Worm (Caenorhabditis elegans) whole organism, midembryonic: Measurements from ENCODE around the gene srt-44.

ENCODE experiments used
- T22C8.4 ChIP-seq: fragments of 200-800 bp; sonication (Bioruptor generic); IDR thresholded peaks from 2 replicates; pipeline ENCODE4 v1.3.6; 2022; ENCODE audit warnings: missing genetic modification characterization, missing compliant biosample characterization
- cog-1 ChIP-seq: sonication (generic microtip); optimal IDR thresholded peaks from 2 replicates; lab custom pipeline; 2016; ENCODE audit warnings: missing genetic modification characterization, missing compliant biosample characterization
- flt-1 ChIP-seq: fragments of 200-800 bp; sonication (Bioruptor generic); IDR thresholded peaks from 2 replicates; pipeline ENCODE4 v1.3.6; 2022; ENCODE audit warnings: missing genetic modification characterization, missing compliant biosample characterization
- klf-2 ChIP-seq: fragments of 200-800 bp; sonication (Bioruptor generic); conservative IDR thresholded peaks from 2 replicates; pipeline ENCODE4 v1.3.6; 2022; ENCODE audit warnings: missing genetic modification reagents, missing genetic modification characterization, missing compliant biosample characterization
- med-1 ChIP-seq: sonication (generic microtip); optimal IDR thresholded peaks from 2 replicates; lab custom pipeline; 2017; ENCODE audit warnings: missing genetic modification characterization, mild to moderate bottlenecking, missing compliant biosample characterization, antibody characterized with exemption, missing genetic modification reagents; ENCODE audit not compliant: insufficient read depth
- ref-1 ChIP-seq: fragments of 200-800 bp; sonication (Bioruptor generic); conservative IDR thresholded peaks from 2 replicates; pipeline ENCODE4 v1.3.6; 2022; ENCODE audit warnings: missing genetic modification reagents, missing genetic modification characterization, missing compliant biosample characterization
- tab-1 ChIP-seq: fragments of 200-800 bp; sonication (Bioruptor generic); IDR thresholded peaks from 2 replicates; pipeline ENCODE4 v1.3.6; 2022; ENCODE audit warnings: missing genetic modification characterization, missing compliant biosample characterization
- ztf-23 ChIP-seq: fragments of 200-800 bp; sonication (Bioruptor generic); IDR thresholded peaks from 2 replicates; pipeline ENCODE4 v1.3.6; 2022; ENCODE audit warnings: missing genetic modification reagents, missing genetic modification characterization, missing compliant biosample characterization
- ztf-29 ChIP-seq: fragments of 200-800 bp; sonication (Bioruptor generic); IDR thresholded peaks from 2 replicates; pipeline ENCODE4 v1.3.6; 2022; ENCODE audit warnings: missing genetic modification reagents, missing genetic modification characterization, missing compliant biosample characterization

ce11 chrIV:15122882-15123281, 19.5 kb downstream of the srt-44 start, which contains the start of gene M199.7:
- TF ChIP-seq ztf-29 (no peak), klf-2 (GFP tag; lab: Robert Waterston, UW) (no peak), cog-1 (tag; lab: Kevin White, UChicago) (no peak), flt-1 (GFP tag; lab: Robert Waterston, UW) (no peak), ref-1 (GFP tag; lab: Robert Waterston, UW) (no peak), ztf-23 (GFP tag; lab: Robert Waterston, UW) (no peak), T22C8.4 (GFP tag; lab: Robert Waterston, UW) (no peak), med-1 (GFP tag; lab: Kevin White, UChicago) (no peak), tab-1 (GFP tag; lab: Robert Waterston, UW) (no peak)
